Fruit fly (Drosophila melanogaster) whole organism, adult: ENCODE measurements around the gene Rpt4R.

ENCODE experiments used
- CG14711 ChIP-seq: fragments of 200-800 bp; sonication (Bioruptor generic); optimal IDR thresholded peaks from 2 replicates; lab custom pipeline; 2018; ENCODE audit warnings: missing biosample characterization, mild to moderate bottlenecking, missing genetic modification characterization, moderate library complexity
- CG1620 ChIP-seq: fragments of 200-800 bp; sonication (Bioruptor generic); optimal IDR thresholded peaks from 2 replicates; lab custom pipeline; 2016; ENCODE audit warnings: missing biosample characterization, missing genetic modification characterization
- CG33017 ChIP-seq: fragments of 200-800 bp; sonication (Bioruptor generic); optimal IDR thresholded peaks from 2 replicates; lab custom pipeline; 2018; ENCODE audit warnings: missing biosample characterization, mild to moderate bottlenecking, missing genetic modification characterization, moderate library complexity
- CG7045 ChIP-seq: fragments of 200-800 bp; sonication (Bioruptor generic); optimal IDR thresholded peaks from 2 replicates; lab custom pipeline; 2017; ENCODE audit warnings: missing biosample characterization, mild to moderate bottlenecking, missing genetic modification characterization
- CG7101 ChIP-seq: fragments of 200-800 bp; sonication (Bioruptor generic); optimal IDR thresholded peaks from 2 replicates; lab custom pipeline; 2018; ENCODE audit warnings: missing biosample characterization, mild to moderate bottlenecking, missing genetic modification characterization, moderate library complexity
- Crg-1 ChIP-seq: fragments of 200-800 bp; sonication (Bioruptor generic); optimal IDR thresholded peaks from 2 replicates; lab custom pipeline; 2016; ENCODE audit warnings: missing biosample characterization, missing genetic modification characterization
- Hr96 ChIP-seq: fragments of 200-800 bp; sonication (Bioruptor generic); optimal IDR thresholded peaks from 2 replicates; lab custom pipeline; 2016; ENCODE audit warnings: missing biosample characterization, missing genetic modification characterization
- Mnt ChIP-seq: fragments of 200-800 bp; sonication (Bioruptor generic); optimal IDR thresholded peaks from 2 replicates; lab custom pipeline; 2016; ENCODE audit warnings: missing biosample characterization, mild to moderate bottlenecking, missing genetic modification characterization
- cic ChIP-seq: fragments of 200-800 bp; sonication (Bioruptor generic); optimal IDR thresholded peaks from 2 replicates; lab custom pipeline; 2017; ENCODE audit warnings: missing biosample characterization, mild to moderate bottlenecking, missing genetic modification characterization, moderate library complexity
- cnc ChIP-seq, 2 experiments: fragments of >200 bp; optimal IDR thresholded peaks; 2 replicates each; lab custom pipeline; 2017
- kay ChIP-seq: fragments of 200-800 bp; sonication (Bioruptor generic); peaks from one replicate; lab custom pipeline; 2016; ENCODE audit warnings: missing biosample characterization, missing genetic modification characterization, borderline replicate concordance

DNA sequence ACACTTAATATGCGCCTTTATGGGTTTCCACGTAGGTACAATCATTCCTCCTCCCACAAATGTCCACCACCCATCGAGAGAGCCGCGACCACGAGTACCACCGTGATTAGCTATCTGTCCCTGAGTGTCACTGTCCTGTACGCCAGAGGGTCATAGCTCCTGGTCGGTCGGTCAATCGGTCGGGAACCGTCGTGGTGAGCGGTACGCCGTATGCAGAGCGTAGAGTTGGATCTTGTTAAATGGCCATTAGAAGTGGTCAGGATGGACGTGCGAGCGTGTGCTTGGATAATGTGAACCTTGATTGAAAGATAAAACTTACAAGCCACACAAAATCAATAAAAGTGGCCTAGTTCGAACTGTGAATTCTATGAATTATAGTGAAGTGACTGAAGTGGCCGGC is 42.9 kb downstream of the Rpt4R start, which contains the start of gene CG6938:
- TF ChIP-seq CG14711 (tag; lab: Kevin White, UChicago) (no peak), cnc (optimal IDR thresholded peaks at IDR 0.05; lab: Kevin White, UChicago) (no peak), kay (GFP tag; lab: Kevin White, UChicago) (no peak), Hr96 (GFP tag; lab: Kevin White, UChicago) (no peak), CG7045 (GFP tag; lab: Kevin White, UChicago) (no peak), CG7101 (no peak), CG1620 (GFP tag; lab: Kevin White, UChicago) (no peak), CG33017 (no peak), cic (no peak), Crg-1 (GFP tag; lab: Kevin White, UChicago) (no peak), Mnt (GFP tag; lab: Kevin White, UChicago) (no peak)
